Worm (Caenorhabditis elegans) whole organism, L2 larva: Measurements from ENCODE around the gene str-207.

Experiments used
- C34F6.9 ChIP-seq: fragments of 150-350 bp; optimal IDR thresholded peaks from 2 replicates; lab custom pipeline; 2014; ENCODE audit warnings: missing biosample characterization, missing genetic modification characterization
- F13H6.1 ChIP-seq: sonication (generic microtip); optimal IDR thresholded peaks from 2 replicates; lab custom pipeline; 2016; ENCODE audit warnings: missing genetic modification characterization, missing compliant biosample characterization
- R02D3.7 ChIP-seq: fragments of 150-350 bp; optimal IDR thresholded peaks from 2 replicates; lab custom pipeline; 2014; ENCODE audit warnings: missing biosample characterization, missing genetic modification characterization
- ZK546.5 ChIP-seq: sonication (generic microtip); optimal IDR thresholded peaks from 2 replicates; lab custom pipeline; 2017; ENCODE audit warnings: missing biosample characterization, missing genetic modification characterization
- alr-1 ChIP-seq: fragments of 150-350 bp; optimal IDR thresholded peaks from 2 replicates; lab custom pipeline; 2014; ENCODE audit warnings: missing biosample characterization, missing genetic modification characterization
- blmp-1 ChIP-seq: sonication (generic microtip); optimal IDR thresholded peaks from 2 replicates; lab custom pipeline; 2017; ENCODE audit warnings: missing genetic modification characterization, mild to moderate bottlenecking, missing compliant biosample characterization, antibody characterized with exemption, moderate library complexity; ENCODE audit not compliant: insufficient read depth
- ceh-16 ChIP-seq: fragments of 150-350 bp; optimal IDR thresholded peaks from 2 replicates; lab custom pipeline; 2014; ENCODE audit warnings: missing biosample characterization, missing genetic modification characterization
- dmd-4 ChIP-seq: sonication (generic microtip); optimal IDR thresholded peaks from 2 replicates; lab custom pipeline; 2017; ENCODE audit warnings: missing biosample characterization, missing genetic modification characterization
- elt-3 ChIP-seq: sonication (generic microtip); optimal IDR thresholded peaks from 2 replicates; lab custom pipeline; 2017; ENCODE audit warnings: missing biosample characterization, missing genetic modification characterization
- fos-1 ChIP-seq: fragments of 150-350 bp; optimal IDR thresholded peaks from 2 replicates; lab custom pipeline; 2014; ENCODE audit warnings: missing biosample characterization, missing genetic modification characterization
- gmeb-1 ChIP-seq: fragments of 150-350 bp; optimal IDR thresholded peaks from 2 replicates; lab custom pipeline; 2014; ENCODE audit warnings: missing biosample characterization, missing genetic modification characterization
- lin-11 ChIP-seq: fragments of 150-350 bp; sonication (generic microtip); optimal IDR thresholded peaks from 2 replicates; lab custom pipeline; 2014; ENCODE audit warnings: missing biosample characterization, missing genetic modification characterization, inconsistent platforms, mixed read lengths
- lin-13 ChIP-seq: fragments of 150-350 bp; optimal IDR thresholded peaks from 2 replicates; lab custom pipeline; 2014; ENCODE audit warnings: missing biosample characterization, missing genetic modification reagents, missing genetic modification characterization
- lsy-2 ChIP-seq, 2 experiments: fragments of 150-350 bp in 1 of 2; sonication (generic microtip) in 1 of 2; optimal IDR thresholded peaks; 2 replicates each; lab custom pipeline; 2014 to 2017; ENCODE audit warnings: missing biosample characterization in 2 of 2, missing genetic modification characterization in 2 of 2
- mab-5 ChIP-seq: fragments of 150-350 bp; optimal IDR thresholded peaks from 2 replicates; lab custom pipeline; 2014; ENCODE audit warnings: missing biosample characterization, missing genetic modification characterization
- mbf-1 ChIP-seq: sonication (generic microtip); optimal IDR thresholded peaks from 2 replicates; lab custom pipeline; 2017; ENCODE audit warnings: missing biosample characterization, missing genetic modification characterization
- mdl-1 ChIP-seq, 2 experiments: fragments of 150-350 bp in 1 of 2; sonication (generic microtip) in 1 of 2; optimal IDR thresholded peaks; 2 replicates each; lab custom pipeline; 2017; ENCODE audit warnings: missing biosample characterization in 2 of 2, missing genetic modification characterization in 2 of 2
- nhr-10 ChIP-seq: sonication (generic microtip); optimal IDR thresholded peaks from 2 replicates; lab custom pipeline; 2017; ENCODE audit warnings: missing biosample characterization, missing genetic modification characterization
- nhr-11 ChIP-seq: fragments of 150-350 bp; optimal IDR thresholded peaks from 2 replicates; lab custom pipeline; 2014; ENCODE audit warnings: missing biosample characterization, missing genetic modification characterization
- nhr-12 ChIP-seq: fragments of 150-350 bp; optimal IDR thresholded peaks from 2 replicates; lab custom pipeline; 2014; ENCODE audit warnings: missing biosample characterization, missing genetic modification characterization
- nhr-21 ChIP-seq: fragments of 150-350 bp; optimal IDR thresholded peaks from 2 replicates; lab custom pipeline; 2014; ENCODE audit warnings: missing biosample characterization, missing genetic modification characterization
- nhr-23 ChIP-seq: fragments of 150-350 bp; optimal IDR thresholded peaks from 2 replicates; lab custom pipeline; 2014; ENCODE audit warnings: missing biosample characterization, missing genetic modification reagents, missing genetic modification characterization
- nhr-25 ChIP-seq: fragments of 150-350 bp; sonication (generic microtip); optimal IDR thresholded peaks from 3 replicates; lab custom pipeline; 2014; ENCODE audit warnings: missing biosample characterization, missing genetic modification characterization
- nhr-6 ChIP-seq: fragments of 150-350 bp; optimal IDR thresholded peaks from 2 replicates; lab custom pipeline; 2014; ENCODE audit warnings: missing biosample characterization, missing genetic modification characterization
- nhr-77 ChIP-seq: fragments of 150-350 bp; optimal IDR thresholded peaks from 2 replicates; lab custom pipeline; 2014; ENCODE audit warnings: missing biosample characterization, missing genetic modification characterization
- peb-1 ChIP-seq: fragments of 150-350 bp; optimal IDR thresholded peaks from 2 replicates; lab custom pipeline; 2014; ENCODE audit warnings: missing biosample characterization, missing genetic modification characterization
- sem-4 ChIP-seq: fragments of 150-350 bp; optimal IDR thresholded peaks from 2 replicates; lab custom pipeline; 2014; ENCODE audit warnings: missing biosample characterization, missing genetic modification reagents, missing genetic modification characterization
- skn-1 ChIP-seq: sonication (generic microtip); optimal IDR thresholded peaks from 2 replicates; lab custom pipeline; 2017; ENCODE audit warnings: missing biosample characterization, missing genetic modification characterization
- sma-3 ChIP-seq: sonication (generic microtip); optimal IDR thresholded peaks from 2 replicates; lab custom pipeline; 2016; ENCODE audit warnings: missing genetic modification reagents, missing genetic modification characterization, missing compliant biosample characterization
- sma-9 ChIP-seq, 2 experiments: fragments of 150-350 bp in 1 of 2; sonication (generic microtip) in 1 of 2; optimal IDR thresholded peaks; 2 replicates each; lab custom pipeline; 2014 to 2016; ENCODE audit warnings: missing genetic modification characterization in 2 of 2, mild to moderate bottlenecking in 1 of 2, missing biosample characterization in 1 of 2, missing compliant biosample characterization in 1 of 2, missing genetic modification reagents in 1 of 2, moderate library complexity in 1 of 2
- snpc-4 ChIP-seq: fragments of 150-350 bp; optimal IDR thresholded peaks from 2 replicates; lab custom pipeline; 2014; ENCODE audit warnings: missing biosample characterization, missing genetic modification characterization
- unc-39 ChIP-seq: fragments of 150-350 bp; optimal IDR thresholded peaks from 2 replicates; lab custom pipeline; 2014; ENCODE audit warnings: missing biosample characterization, missing genetic modification characterization
- unc-55 ChIP-seq: fragments of 150-350 bp; sonication (generic microtip); optimal IDR thresholded peaks from 3 replicates; lab custom pipeline; 2014; ENCODE audit warnings: missing biosample characterization, missing genetic modification reagents, missing genetic modification characterization
- unc-62 ChIP-seq: fragments of 150-350 bp; optimal IDR thresholded peaks from 2 replicates; lab custom pipeline; 2014; ENCODE audit warnings: missing biosample characterization, missing genetic modification reagents, missing genetic modification characterization
- ztf-1 ChIP-seq: fragments of 200-800 bp; sonication (Bioruptor generic); conservative IDR thresholded peaks from 2 replicates; pipeline ENCODE4 v1.3.6; 2022; ENCODE audit warnings: missing genetic modification characterization, missing compliant biosample characterization
- ztf-11 ChIP-seq: sonication (generic microtip); optimal IDR thresholded peaks from 2 replicates; lab custom pipeline; 2017; ENCODE audit warnings: missing biosample characterization, missing genetic modification characterization
- ztf-4 ChIP-seq: fragments of 150-350 bp; optimal IDR thresholded peaks from 2 replicates; lab custom pipeline; 2014; ENCODE audit warnings: missing biosample characterization, missing genetic modification characterization

Gene str-207

ce11 chrV:4956529-4956928, 5.0 kb downstream of the str-207 start, which contains the start of gene str-208:
Gene str-208 (plus strand): TSS chrV:4956829.
- TF ChIP-seq unc-62 (GFP tag; lab: Kevin White, UChicago) = no peak
- TF ChIP-seq lsy-2 (tag; optimal IDR thresholded peaks at IDR 0.05; lab: Kevin White, UChicago) = no peak
- no peak for TF ChIP-seq ztf-1 (GFP tag; lab: Robert Waterston, UW)
- no peak for TF ChIP-seq ceh-16
- TF ChIP-seq sem-4 = no peak
- no peak for TF ChIP-seq unc-39
- no peak for TF ChIP-seq mab-5 (tag; lab: Kevin White, UChicago)
- TF ChIP-seq ztf-11 (tag; lab: Kevin White, UChicago) = no peak
- no peak for TF ChIP-seq sma-3 (GFP tag; lab: Kevin White, UChicago)
- no peak for TF ChIP-seq snpc-4 (tag; lab: Kevin White, UChicago)
- TF ChIP-seq ZK546.5 (tag; lab: Kevin White, UChicago) = no peak
- TF ChIP-seq lin-11 (tag; lab: Kevin White, UChicago) = no peak
- no peak for TF ChIP-seq nhr-23 (tag; lab: Kevin White, UChicago)
- TF ChIP-seq nhr-21 = no peak
- no peak for TF ChIP-seq nhr-25 (tag; lab: Kevin White, UChicago)
- no peak for TF ChIP-seq nhr-10 (tag; lab: Kevin White, UChicago)

DNA sequence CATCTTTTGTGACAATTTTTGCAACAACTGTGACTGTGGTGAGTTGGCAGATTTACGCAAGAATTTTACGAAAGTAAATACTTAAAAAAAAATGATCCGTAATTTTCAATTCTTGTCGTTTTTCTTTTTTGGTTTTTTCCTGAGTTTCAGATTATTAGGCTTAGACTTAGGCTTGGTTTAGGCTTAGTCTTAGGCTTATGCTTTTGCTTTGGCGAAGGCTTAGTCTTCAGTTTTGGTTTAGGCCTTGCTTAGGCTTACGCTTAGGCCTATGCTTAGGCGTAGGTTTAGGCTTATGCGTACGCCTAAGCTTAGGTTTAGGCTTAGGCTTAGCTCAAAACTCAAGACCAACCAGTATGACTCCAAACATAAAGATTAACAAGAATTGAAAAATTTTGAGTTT, 6.1 kb downstream of the str-207 start:
- no peak for TF ChIP-seq ztf-4 (tag; lab: Kevin White, UChicago)
- no peak for TF ChIP-seq nhr-6
- TF ChIP-seq nhr-10 (tag; lab: Kevin White, UChicago) = no peak
- no peak for TF ChIP-seq nhr-11 (tag; lab: Kevin White, UChicago)
- no peak for TF ChIP-seq peb-1 (tag; lab: Kevin White, UChicago)
- TF ChIP-seq fos-1 (tag; lab: Kevin White, UChicago) = no peak
- no peak for TF ChIP-seq sem-4
- no peak for TF ChIP-seq elt-3 (tag; lab: Kevin White, UChicago)
- no peak for TF ChIP-seq skn-1 (tag; lab: Kevin White, UChicago)
- no peak for TF ChIP-seq ceh-16

DNA sequence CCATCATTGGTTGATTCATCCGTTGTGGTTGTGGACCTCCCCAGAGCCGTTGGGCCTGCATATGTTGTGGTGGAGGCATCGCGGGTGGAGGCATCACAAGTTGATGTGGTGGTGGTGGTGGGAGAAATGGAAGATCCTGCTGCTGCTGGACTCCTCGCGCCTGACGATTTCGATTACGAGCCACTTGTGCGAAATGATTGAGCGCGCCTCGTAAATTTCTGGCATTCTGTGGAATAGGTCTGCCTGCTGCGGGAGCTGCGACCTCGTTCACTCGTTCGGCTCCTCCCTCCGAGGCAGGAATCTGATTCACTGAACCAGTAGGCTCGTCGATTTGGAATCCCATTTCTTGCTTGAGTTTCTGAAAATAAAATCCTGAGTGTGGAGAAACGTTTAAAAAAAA, 9.2 kb downstream of the str-207 start:
- TF ChIP-seq nhr-21 = no peak
- TF ChIP-seq gmeb-1 = no peak
- no peak for TF ChIP-seq ztf-11 (tag; lab: Kevin White, UChicago)
- no peak for TF ChIP-seq nhr-6
- TF ChIP-seq unc-55 (GFP tag; lab: Kevin White, UChicago) = no peak
- no peak for TF ChIP-seq lin-11 (tag; lab: Kevin White, UChicago)
- TF ChIP-seq nhr-11 (tag; lab: Kevin White, UChicago) = no peak
- no peak for TF ChIP-seq mab-5 (tag; lab: Kevin White, UChicago)

DNA sequence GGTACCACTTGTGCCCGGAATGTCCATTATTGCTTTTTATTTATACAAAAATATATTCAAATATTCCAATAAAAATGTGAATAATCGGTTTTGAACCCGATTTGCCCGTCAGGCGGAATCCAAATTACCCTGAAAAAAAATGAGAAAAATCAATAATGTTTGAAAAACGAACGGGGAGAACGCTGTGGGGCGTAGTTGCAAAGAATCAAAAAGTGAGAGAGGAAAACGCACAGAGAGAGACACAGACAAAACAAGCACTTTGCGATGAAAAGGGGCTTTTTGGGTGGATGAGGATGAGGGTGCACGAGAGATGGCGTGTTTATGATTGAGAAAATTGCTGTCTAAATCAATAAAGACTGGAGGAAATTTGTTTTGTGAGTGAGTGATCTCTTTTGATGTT, 11.4 kb downstream of the str-207 start, which contains the start of gene tam-1:
TSS of gene tam-1 (minus strand) at position 135 of the 400 bp plus-strand sequence.
- no peak for TF ChIP-seq mdl-1 (tag; optimal IDR thresholded peaks at IDR 0.05; lab: Kevin White, UChicago)
- TF ChIP-seq snpc-4 (tag; lab: Kevin White, UChicago) = no peak
- TF ChIP-seq sma-9 (GFP tag; optimal IDR thresholded peaks at IDR 0.05; lab: Kevin White, UChicago) = no peak
- no peak for TF ChIP-seq sma-9 (tag; optimal IDR thresholded peaks at IDR 0.05; lab: Kevin White, UChicago)
- peak; percentile 40 for TF ChIP-seq C34F6.9 (tag; lab: Kevin White, UChicago)
- no peak for TF ChIP-seq lin-13 (GFP tag; lab: Kevin White, UChicago)
- TF ChIP-seq nhr-12 (tag; lab: Kevin White, UChicago) = no peak
- TF ChIP-seq ztf-11 (tag; lab: Kevin White, UChicago) = no peak
- no peak for TF ChIP-seq elt-3 (tag; lab: Kevin White, UChicago)

ce11 chrV:4963606-4964005, 12.1 kb downstream of the str-207 start:
- TF ChIP-seq ztf-11 (tag; lab: Kevin White, UChicago) (no peak), gmeb-1 (no peak), dmd-4 (tag; lab: Kevin White, UChicago) (no peak), blmp-1 (tag; lab: Kevin White, UChicago) (no peak), ZK546.5 (tag; lab: Kevin White, UChicago) (no peak), ceh-16 (no peak), nhr-21 (no peak), sem-4 (no peak), unc-55 (GFP tag; lab: Kevin White, UChicago) (no peak), sma-9 (GFP tag; optimal IDR thresholded peaks at IDR 0.05; lab: Kevin White, UChicago) (no peak), sma-9 (tag; optimal IDR thresholded peaks at IDR 0.05; lab: Kevin White, UChicago) (no peak), ztf-4 (tag; lab: Kevin White, UChicago) (no peak), mab-5 (tag; lab: Kevin White, UChicago) (no peak), mbf-1 (tag; lab: Kevin White, UChicago) (no peak), unc-39 (no peak), nhr-77 (no peak), R02D3.7 (tag; lab: Kevin White, UChicago) (no peak), alr-1 (no peak), F13H6.1 (no peak)
